Worm (Caenorhabditis elegans): Measurements from ENCODE around the gene F37C4.5.
"Not testable (repeated sequence)": the region's sequence is repeated elsewhere in the genome, so short reads cannot be mapped to it uniquely, and the experiment has no call there.

The F37C4.5 gene

DNA sequence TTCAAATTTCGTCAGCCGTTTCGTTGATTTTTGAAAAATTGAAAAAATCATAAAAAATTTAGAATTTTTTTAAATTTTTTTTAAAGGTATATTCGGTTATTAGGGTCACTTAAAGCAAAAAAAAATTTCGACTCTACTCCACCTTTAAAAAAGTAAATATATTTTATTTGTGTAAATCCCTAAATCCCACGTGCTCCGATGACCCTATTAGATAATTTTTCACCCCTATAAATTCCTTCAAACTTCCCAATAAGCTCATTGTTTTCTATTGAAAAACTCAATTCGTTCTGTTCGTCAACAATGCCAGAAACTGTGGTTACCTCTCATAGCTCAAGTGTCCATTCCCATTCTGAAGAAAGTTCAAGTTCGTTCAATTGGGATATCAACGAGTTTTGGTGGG, 39.0 kb upstream of the F37C4.5 start, which contains the start of gene F56D6.20:
F56D6.20 (plus strand) TSS at position 301 of the 400 bp plus-strand sequence.
- no peak for TF ChIP-seq ets-7 (tag; optimal IDR thresholded peaks at IDR 0.05)
- no peak for TF ChIP-seq pes-1 (GFP tag; IDR thresholded peaks at IDR 0.05)
- TF ChIP-seq sea-1 (GFP tag; conservative IDR thresholded peaks at IDR 0.05): no peak
- TF ChIP-seq tbx-11 (GFP tag; IDR thresholded peaks at IDR 0.05): no peak
- no peak for TF ChIP-seq tra-4 (tag; optimal IDR thresholded peaks at IDR 0.05)
- TF ChIP-seq F13C5.2 (tag; optimal IDR thresholded peaks at IDR 0.05): no peak
- TF ChIP-seq B0310.2 (tag; optimal IDR thresholded peaks at IDR 0.05): no peak
- TF ChIP-seq scrt-1 (GFP tag; IDR thresholded peaks at IDR 0.05): no peak
- no peak for TF ChIP-seq ceh-36 (tag; optimal IDR thresholded peaks at IDR 0.05)

DNA sequence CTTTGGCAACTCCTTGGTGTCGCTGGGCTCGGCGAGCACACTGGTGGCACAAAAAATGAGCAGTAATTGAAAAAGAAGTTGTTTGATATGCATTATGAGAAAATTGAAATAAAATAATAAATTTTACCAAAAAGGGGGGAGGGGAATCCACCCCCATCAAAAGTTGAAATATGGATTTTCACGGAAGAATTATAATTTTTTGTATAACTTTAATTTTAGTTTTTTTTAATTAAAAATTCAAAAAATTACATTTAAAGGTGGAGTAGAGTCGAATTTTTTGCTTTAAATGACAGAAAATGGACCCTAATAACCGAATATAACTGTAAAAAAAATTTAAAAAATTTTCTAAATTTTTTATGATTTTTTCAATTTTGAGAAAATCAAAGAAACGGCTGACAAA, 38.2 kb upstream of the F37C4.5 start, which contains the start of gene F56D6.18:
F56D6.18 (minus strand) TSS at position 101 of the 400 bp plus-strand sequence.
- TF ChIP-seq ceh-36, tra-4, F13C5.2 (tag; optimal IDR thresholded peaks at IDR 0.05): not testable (repeated sequence)

DNA sequence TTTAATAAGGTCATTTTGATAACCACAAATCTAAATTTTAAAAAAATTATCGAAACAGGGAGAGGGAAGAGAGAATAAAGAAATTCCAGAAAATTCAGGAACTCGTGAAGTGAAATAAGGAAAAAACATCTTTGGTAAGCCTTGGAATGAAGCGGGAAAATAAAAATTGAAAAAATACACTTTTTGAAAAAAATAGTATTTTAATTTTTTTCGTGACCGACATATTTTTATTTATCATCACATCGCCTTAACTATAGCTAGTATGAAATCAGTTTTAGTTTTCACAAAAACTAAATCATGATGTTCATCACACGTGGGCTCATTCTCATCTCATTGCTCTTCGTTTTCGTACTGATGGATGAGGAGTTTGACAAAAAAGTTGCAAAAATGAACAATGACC, 35.5 kb upstream of the F37C4.5 start, which contains the start of gene F56D6.13:
F56D6.13 (plus strand) TSS at position 301 of the 400 bp plus-strand sequence.
- TF ChIP-seq hnd-1 (tag; optimal IDR thresholded peaks at IDR 0.05) (no peak), aly-1 (tag; optimal IDR thresholded peaks at IDR 0.05) (no peak), hmbx-1 (tag; optimal IDR thresholded peaks at IDR 0.05) (no peak), hmg-4 (GFP tag; optimal IDR thresholded peaks at IDR 0.05) (no peak), scrt-1 (GFP tag; IDR thresholded peaks at IDR 0.05) (no peak), ets-7 (tag; optimal IDR thresholded peaks at IDR 0.05) (no peak), tra-4 (tag; optimal IDR thresholded peaks at IDR 0.05) (no peak), ama-1 (optimal IDR thresholded peaks at IDR 0.05) (no peak), ceh-36 (tag; optimal IDR thresholded peaks at IDR 0.05) (no peak)

- no peak for TF ChIP-seq hnd-1 (tag; optimal IDR thresholded peaks at IDR 0.05)
- TF ChIP-seq tra-4 (tag; optimal IDR thresholded peaks at IDR 0.05): no peak
- TF ChIP-seq flt-1 (GFP tag; IDR thresholded peaks at IDR 0.05): no peak
- no peak for TF ChIP-seq ama-1 (optimal IDR thresholded peaks at IDR 0.05)
- no peak for TF ChIP-seq aly-1 (tag; optimal IDR thresholded peaks at IDR 0.05)
- TF ChIP-seq hmbx-1 (tag; optimal IDR thresholded peaks at IDR 0.05): no peak
- TF ChIP-seq B0310.2 (tag; optimal IDR thresholded peaks at IDR 0.05): no peak
- TF ChIP-seq ets-7 (tag; optimal IDR thresholded peaks at IDR 0.05): no peak
- no peak for TF ChIP-seq F13C5.2 (tag; optimal IDR thresholded peaks at IDR 0.05)
- TF ChIP-seq ceh-36 (tag; optimal IDR thresholded peaks at IDR 0.05): no peak
These were observed 34.0 kb upstream of the F37C4.5 start, which contains the start of the genes F56D6.22 and F56D6.12 for ce11 chrIV:3907506-3908188. Gene F56D6.22 (minus strand): TSS chrIV:3907606. Gene F56D6.12 (plus strand): TSS chrIV:3908138.

ce11 chrIV:3906393-3906792, 32.8 kb upstream of the F37C4.5 start, which contains the start of gene F56D6.11:
Gene F56D6.11 (minus strand): TSS chrIV:3906493.
- no peak for TF ChIP-seq tbx-11 (GFP tag; IDR thresholded peaks at IDR 0.05)

DNA sequence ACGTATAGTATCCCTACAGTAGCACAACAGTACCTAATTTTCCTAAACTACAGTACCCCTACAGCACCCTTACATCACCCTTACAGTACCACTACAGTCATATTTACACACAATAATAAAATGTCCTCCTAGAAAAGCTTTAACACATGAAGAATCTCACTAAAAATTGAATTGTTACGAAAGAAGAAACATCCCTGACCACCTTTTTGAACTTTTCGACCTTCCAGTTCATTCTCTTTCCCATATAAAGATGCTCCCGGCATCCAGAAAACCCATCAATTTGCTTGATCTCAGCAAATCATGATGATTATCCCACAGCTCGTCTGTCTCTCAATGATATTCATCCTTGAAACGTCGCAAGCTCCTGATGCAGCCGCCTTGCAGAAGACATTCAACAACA, 31.0 kb upstream of the F37C4.5 start, which contains the start of gene F56D6.21:
F56D6.21 (plus strand) TSS at position 301 of the 400 bp plus-strand sequence.
- TF ChIP-seq ama-1 (optimal IDR thresholded peaks at IDR 0.05) (no peak), ets-7 (tag; optimal IDR thresholded peaks at IDR 0.05) (no peak), flt-1 (GFP tag; IDR thresholded peaks at IDR 0.05) (no peak)

DNA sequence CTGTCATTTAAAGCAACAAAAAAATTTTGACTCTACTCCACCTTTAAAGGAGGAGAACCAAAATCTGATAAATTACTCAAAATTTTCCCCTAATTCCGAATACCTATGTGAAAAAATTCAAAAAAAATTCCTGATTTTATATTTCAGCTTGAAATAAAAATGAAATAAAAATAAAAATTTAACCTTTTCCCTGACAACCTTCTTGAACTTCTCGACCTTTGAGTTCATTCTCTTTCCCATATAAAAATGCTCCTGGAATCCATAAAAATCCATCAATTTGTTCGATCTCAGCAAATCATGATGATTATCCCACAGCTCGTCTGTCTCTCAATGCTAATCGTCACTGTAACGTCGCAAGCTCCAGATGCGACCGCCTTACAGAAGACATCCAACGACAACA, 29.3 kb upstream of the F37C4.5 start, which contains the start of gene F56D6.6:
F56D6.6 (plus strand) TSS at position 301 of the 400 bp plus-strand sequence.
- TF ChIP-seq flt-1 (GFP tag; IDR thresholded peaks at IDR 0.05) (no peak), aly-1 (tag; optimal IDR thresholded peaks at IDR 0.05) (no peak), F13C5.2 (tag; optimal IDR thresholded peaks at IDR 0.05) (no peak), hnd-1 (tag; optimal IDR thresholded peaks at IDR 0.05) (no peak), tra-4 (tag; optimal IDR thresholded peaks at IDR 0.05) (no peak), B0310.2 (tag; optimal IDR thresholded peaks at IDR 0.05) (no peak), tbx-37 (GFP tag; conservative IDR thresholded peaks at IDR 0.05) (no peak), ceh-36 (tag; optimal IDR thresholded peaks at IDR 0.05) (no peak), ets-7 (tag; optimal IDR thresholded peaks at IDR 0.05) (no peak)

- no peak for TF ChIP-seq tbx-11 (GFP tag; IDR thresholded peaks at IDR 0.05)
- TF ChIP-seq sea-1 (GFP tag; conservative IDR thresholded peaks at IDR 0.05): no peak
- TF ChIP-seq flt-1 (GFP tag; IDR thresholded peaks at IDR 0.05): no peak
- no peak for TF ChIP-seq tbx-37 (GFP tag; conservative IDR thresholded peaks at IDR 0.05)
- no peak for TF ChIP-seq tra-4 (tag; optimal IDR thresholded peaks at IDR 0.05)
- no peak for TF ChIP-seq ceh-36 (tag; optimal IDR thresholded peaks at IDR 0.05)
- no peak for TF ChIP-seq B0310.2 (tag; optimal IDR thresholded peaks at IDR 0.05)
- no peak for TF ChIP-seq hnd-1 (tag; optimal IDR thresholded peaks at IDR 0.05)
- TF ChIP-seq scrt-1 (GFP tag; IDR thresholded peaks at IDR 0.05): no peak
- TF ChIP-seq ama-1 (optimal IDR thresholded peaks at IDR 0.05): no peak
- TF ChIP-seq hmg-4 (GFP tag; optimal IDR thresholded peaks at IDR 0.05): no peak
- TF ChIP-seq F13C5.2 (tag; optimal IDR thresholded peaks at IDR 0.05): no peak
- no peak for TF ChIP-seq ets-7 (tag; optimal IDR thresholded peaks at IDR 0.05)
- TF ChIP-seq pes-1 (GFP tag; IDR thresholded peaks at IDR 0.05): no peak
- TF ChIP-seq hmbx-1 (tag; optimal IDR thresholded peaks at IDR 0.05): no peak
- no peak for TF ChIP-seq aly-1 (tag; optimal IDR thresholded peaks at IDR 0.05)
These were observed 26.3 kb upstream of the F37C4.5 start, which contains the start of gene srz-62 for ce11 chrIV:3899719-3900554. Gene srz-62 (plus strand): TSS chrIV:3900504.
